Worm (Caenorhabditis elegans) whole organism, L3 larva: ENCODE measurements around the gene F21D9.11.
A peak's percentile ranks its signal among the peaks of the same experiment; 100 is the strongest.

Source experiments
- aly-2 ChIP-seq: fragments of 150-350 bp; optimal IDR thresholded peaks from 2 replicates; lab custom pipeline; 2014; ENCODE audit warnings: missing biosample characterization, missing genetic modification characterization
- nfya-1 ChIP-seq: sonication (generic microtip); optimal IDR thresholded peaks from 2 replicates; lab custom pipeline; 2017; ENCODE audit warnings: missing genetic modification characterization, mild to moderate bottlenecking, missing compliant biosample characterization, antibody characterized with exemption, moderate library complexity; ENCODE audit not compliant: insufficient read depth
- nhr-76 ChIP-seq: fragments of 150-350 bp; sonication (generic microtip); optimal IDR thresholded peaks from 5 replicates; lab custom pipeline; 2014; ENCODE audit warnings: missing biosample characterization, missing genetic modification characterization
- nhr-77 ChIP-seq: fragments of 150-350 bp; optimal IDR thresholded peaks from 2 replicates; lab custom pipeline; 2014; ENCODE audit warnings: missing biosample characterization, missing genetic modification characterization
- pha-4 ChIP-seq: fragments of 150-350 bp; optimal IDR thresholded peaks from 2 replicates; lab custom pipeline; 2014; ENCODE audit warnings: missing biosample characterization, missing genetic modification reagents, missing genetic modification characterization
- ztf-11 ChIP-seq: fragments of 150-350 bp; optimal IDR thresholded peaks from 2 replicates; lab custom pipeline; 2014; ENCODE audit warnings: missing biosample characterization, missing genetic modification characterization

- TF ChIP-seq ztf-11 (tag; lab: Kevin White, UChicago) = no peak
- TF ChIP-seq nhr-77 (tag; lab: Kevin White, UChicago) = no peak
- no peak for TF ChIP-seq pha-4 (tag; lab: Kevin White, UChicago)
- no peak for TF ChIP-seq nhr-76
- peak; percentile 11 for TF ChIP-seq nfya-1 (tag; lab: Kevin White, UChicago)
- TF ChIP-seq aly-2 (tag; lab: Kevin White, UChicago) = no peak
Observed at ce11 chrV:19205450-19205849, 46.5 kb upstream of the F21D9.11 start.
